Fruit fly (Drosophila melanogaster) whole organism, pupa: ENCODE results near the gene Sse.

ENCODE experiments used
- CG10348 ChIP-seq: fragments of 200-800 bp; sonication (Bioruptor generic); IDR thresholded peaks from 2 replicates; pipeline ENCODE4 v1.3.6; 2022; ENCODE audit warnings: missing biosample characterization, missing genetic modification characterization
- CG12605 ChIP-seq: fragments of 200-800 bp; sonication (Bioruptor generic); IDR thresholded peaks from 2 replicates; pipeline ENCODE4 v1.3.6; 2022; ENCODE audit warnings: missing biosample characterization, missing genetic modification characterization
- CG13204 ChIP-seq: fragments of 200-800 bp; sonication (Bioruptor generic); optimal IDR thresholded peaks from 2 replicates; lab custom pipeline; 2018; ENCODE audit warnings: missing biosample characterization, mild to moderate bottlenecking, missing genetic modification characterization, moderate library complexity
- CG14655 ChIP-seq: fragments of 200-800 bp; sonication (Bioruptor generic); optimal IDR thresholded peaks from 3 replicates; lab custom pipeline; 2017; ENCODE audit warnings: mild to moderate bottlenecking, missing biosample characterization, missing genetic modification reagents, missing genetic modification characterization
- CG15710 ChIP-seq: fragments of 200-800 bp; sonication (Bioruptor generic); optimal IDR thresholded peaks from 2 replicates; lab custom pipeline; 2018; ENCODE audit warnings: missing biosample characterization, mild to moderate bottlenecking, missing genetic modification characterization, moderate library complexity
- CG17806 ChIP-seq: fragments of 200-800 bp; sonication (Bioruptor generic); optimal IDR thresholded peaks from 2 replicates; lab custom pipeline; 2018; ENCODE audit warnings: missing biosample characterization, mild to moderate bottlenecking, missing genetic modification characterization, moderate library complexity
- CG32121 ChIP-seq: fragments of 200-800 bp; sonication (Bioruptor generic); IDR thresholded peaks from 2 replicates; pipeline ENCODE4 v1.3.6; 2022; ENCODE audit warnings: missing biosample characterization, missing genetic modification characterization
- CG34367 ChIP-seq: fragments of 200-800 bp; sonication (Bioruptor generic); optimal IDR thresholded peaks from 2 replicates; lab custom pipeline; 2018; ENCODE audit warnings: missing biosample characterization, mild to moderate bottlenecking, missing genetic modification characterization
- CG4496 ChIP-seq: fragments of 200-800 bp; sonication (Bioruptor generic); IDR thresholded peaks from 3 replicates; pipeline ENCODE4 v1.3.6; 2022; ENCODE audit warnings: missing biosample characterization, missing genetic modification characterization
- CG8159 ChIP-seq: fragments of 200-800 bp; sonication (Bioruptor generic); optimal IDR thresholded peaks from 3 replicates; lab custom pipeline; 2018; ENCODE audit warnings: missing biosample characterization, mild to moderate bottlenecking, missing genetic modification characterization, moderate library complexity
- CG8301 ChIP-seq: fragments of 200-800 bp; sonication (Bioruptor generic); optimal IDR thresholded peaks from 2 replicates; lab custom pipeline; 2018; ENCODE audit warnings: missing biosample characterization, mild to moderate bottlenecking, missing genetic modification characterization
- CG9948 ChIP-seq: fragments of 200-800 bp; sonication (Bioruptor generic); optimal IDR thresholded peaks from 2 replicates; lab custom pipeline; 2018; ENCODE audit warnings: missing biosample characterization, mild to moderate bottlenecking, missing genetic modification characterization, moderate library complexity
- D1 ChIP-seq: fragments of 200-800 bp; sonication (Bioruptor generic); optimal IDR thresholded peaks from 2 replicates; lab custom pipeline; 2018; ENCODE audit warnings: missing biosample characterization, mild to moderate bottlenecking, missing genetic modification characterization, moderate library complexity
- EcR ChIP-seq: fragments of 200-800 bp; sonication (Bioruptor generic); optimal IDR thresholded peaks from 3 replicates; lab custom pipeline; 2019; ENCODE audit warnings: missing biosample characterization, missing genetic modification characterization, mild to moderate bottlenecking, moderate library complexity, missing genetic modification reagents
- Ets98B ChIP-seq: fragments of 200-800 bp; sonication (Bioruptor generic); IDR thresholded peaks from 2 replicates; pipeline ENCODE4 v1.3.6; 2022; ENCODE audit warnings: missing biosample characterization, missing genetic modification characterization
- Pif1A ChIP-seq: fragments of 200-800 bp; sonication (Bioruptor generic); optimal IDR thresholded peaks from 3 replicates; lab custom pipeline; 2016; ENCODE audit warnings: missing biosample characterization, missing genetic modification characterization
- Pif1B ChIP-seq: fragments of 200-800 bp; sonication (Bioruptor generic); optimal IDR thresholded peaks from 3 replicates; lab custom pipeline; 2016; ENCODE audit warnings: missing biosample characterization, missing genetic modification characterization
- Snoo ChIP-seq: fragments of 200-800 bp; sonication (Bioruptor generic); optimal IDR thresholded peaks from 3 replicates; lab custom pipeline; 2017; ENCODE audit warnings: missing biosample characterization, mild to moderate bottlenecking, missing genetic modification characterization, inconsistent platforms
- fd96Ca ChIP-seq: fragments of 200-800 bp; sonication (Bioruptor generic); IDR thresholded peaks from 3 replicates; pipeline ENCODE4 v1.3.6; 2022; ENCODE audit warnings: missing biosample characterization, missing genetic modification characterization
- gl ChIP-seq: fragments of 200-800 bp; sonication (Bioruptor generic); optimal IDR thresholded peaks from 2 replicates; lab custom pipeline; 2018; ENCODE audit warnings: missing biosample characterization, mild to moderate bottlenecking, missing genetic modification characterization
- rn ChIP-seq: fragments of 200-800 bp; sonication (Bioruptor generic); IDR thresholded peaks from 2 replicates; pipeline ENCODE4 v1.3.6; 2022; ENCODE audit warnings: missing biosample characterization, missing genetic modification characterization

Sse gene

DNA sequence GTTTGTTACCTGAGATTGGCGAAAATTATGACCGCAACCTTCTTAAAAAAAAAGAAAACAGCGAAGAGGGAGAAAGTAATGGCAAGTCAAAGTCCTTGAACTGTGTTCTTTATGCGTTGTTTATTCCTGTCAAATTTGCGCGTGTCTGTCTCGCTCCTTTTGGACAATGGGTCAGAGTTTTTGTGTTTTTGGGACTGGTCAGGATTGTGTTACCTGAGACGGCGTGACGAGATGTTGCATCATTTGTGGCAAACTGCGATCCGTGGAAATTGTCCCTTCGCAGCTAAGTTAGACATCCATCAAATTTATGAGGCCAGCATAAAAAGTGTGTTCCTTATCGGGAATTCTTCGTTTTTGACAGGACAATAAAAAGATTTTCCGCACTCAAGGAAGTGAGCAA lies 38.8 kb downstream of the Sse start:
- TF ChIP-seq CG8159 (tag; lab: Kevin White, UChicago) (no peak), D1 (tag; lab: Kevin White, UChicago) (no peak), CG8301 (tag; lab: Kevin White, UChicago) (no peak), Pif1B (GFP tag; lab: Kevin White, UChicago) (no peak), CG13204 (GFP tag; lab: Kevin White, UChicago) (no peak), CG15710 (no peak), CG14655 (GFP tag; lab: Kevin White, UChicago) (no peak), fd96Ca (GFP tag; lab: Robert Waterston, UW) (no peak), Snoo (tag; lab: Kevin White, UChicago) (no peak), Ets98B (no peak), CG32121 (GFP tag; lab: Robert Waterston, UW) (no peak), CG10348 (GFP tag; lab: Robert Waterston, UW) (no peak), EcR (GFP tag; lab: Kevin White, UChicago) (no peak), Pif1A (no peak)

- TF ChIP-seq Snoo (tag; lab: Kevin White, UChicago): peak; percentile 37
- TF ChIP-seq gl: no peak
- TF ChIP-seq CG8159 (tag; lab: Kevin White, UChicago): no peak
- TF ChIP-seq CG14655 (GFP tag; lab: Kevin White, UChicago): no peak
- TF ChIP-seq CG12605 (GFP tag; lab: Robert Waterston, UW): no peak
Measured at dm6 chr3L:5621908-5622307, 40.1 kb downstream of the Sse start.

- TF ChIP-seq gl (no peak), CG13204 (GFP tag; lab: Kevin White, UChicago) (no peak), CG15710 (no peak), fd96Ca (GFP tag; lab: Robert Waterston, UW) (no peak), CG8159 (tag; lab: Kevin White, UChicago) (no peak), CG4496 (no peak), CG14655 (GFP tag; lab: Kevin White, UChicago) (no peak), Ets98B (no peak), CG34367 (tag; lab: Kevin White, UChicago) (no peak), EcR (GFP tag; lab: Kevin White, UChicago) (no peak), CG9948 (tag; lab: Kevin White, UChicago) (no peak), CG12605 (GFP tag; lab: Robert Waterston, UW) (no peak), Pif1B (GFP tag; lab: Kevin White, UChicago) (no peak), Snoo (tag; lab: Kevin White, UChicago) (no peak), CG8301 (tag; lab: Kevin White, UChicago) (no peak), CG32121 (GFP tag; lab: Robert Waterston, UW) (no peak), D1 (tag; lab: Kevin White, UChicago) (no peak), rn (GFP tag; lab: Robert Waterston, UW) (no peak), CG17806 (tag; lab: Kevin White, UChicago) (no peak)
Measured at dm6 chr3L:5621506-5621905, 40.5 kb downstream of the Sse start.

dm6 chr3L:5618697-5619096 lies 43.4 kb downstream of the Sse start:
- peak; percentile 7 for TF ChIP-seq CG8301 (tag; lab: Kevin White, UChicago)
- no peak for TF ChIP-seq fd96Ca (GFP tag; lab: Robert Waterston, UW)
- peak; percentile 1 for TF ChIP-seq CG14655 (GFP tag; lab: Kevin White, UChicago)
- 0 out of 3 replicates have a peak, but pooled peaks have one; percentile 27 for TF ChIP-seq CG4496
- no peak for TF ChIP-seq CG32121 (GFP tag; lab: Robert Waterston, UW)

- TF ChIP-seq CG9948 (tag; lab: Kevin White, UChicago) (no peak), CG12605 (GFP tag; lab: Robert Waterston, UW) (no peak), CG14655 (GFP tag; lab: Kevin White, UChicago) (no peak), CG34367 (tag; lab: Kevin White, UChicago) (no peak), CG13204 (GFP tag; lab: Kevin White, UChicago) (no peak), D1 (tag; lab: Kevin White, UChicago) (no peak), CG32121 (GFP tag; lab: Robert Waterston, UW) (no peak), CG10348 (GFP tag; lab: Robert Waterston, UW) (no peak), CG4496 (no peak), CG15710 (no peak), gl (no peak)
Measured at dm6 chr3L:5617395-5617794, 44.7 kb downstream of the Sse start.

DNA sequence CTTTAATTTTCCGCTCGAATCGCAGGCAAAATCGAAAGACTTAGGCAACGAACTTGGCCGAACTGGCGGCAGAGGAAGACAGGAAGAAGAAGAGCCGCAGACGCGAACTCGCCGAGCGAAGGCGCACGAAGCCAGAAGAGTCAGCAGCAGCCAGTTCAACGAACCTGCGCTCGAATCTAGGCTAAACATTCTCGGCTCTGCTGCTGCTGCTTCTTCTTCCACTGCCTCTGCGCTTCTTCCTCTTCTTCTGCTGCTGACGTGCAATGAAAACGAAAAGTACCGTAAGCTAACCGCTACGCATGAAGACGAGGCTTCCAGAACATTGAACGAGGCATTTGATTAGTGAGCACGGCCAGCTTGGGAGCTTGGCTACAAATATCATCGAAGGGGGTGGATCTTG lies 45.6 kb downstream of the Sse start:
- TF ChIP-seq EcR (GFP tag; lab: Kevin White, UChicago) (peak; percentile 88), CG4496 (0 out of 3 replicates have a peak, but pooled peaks have one; percentile 24), fd96Ca (GFP tag; lab: Robert Waterston, UW) (no peak)

DNA sequence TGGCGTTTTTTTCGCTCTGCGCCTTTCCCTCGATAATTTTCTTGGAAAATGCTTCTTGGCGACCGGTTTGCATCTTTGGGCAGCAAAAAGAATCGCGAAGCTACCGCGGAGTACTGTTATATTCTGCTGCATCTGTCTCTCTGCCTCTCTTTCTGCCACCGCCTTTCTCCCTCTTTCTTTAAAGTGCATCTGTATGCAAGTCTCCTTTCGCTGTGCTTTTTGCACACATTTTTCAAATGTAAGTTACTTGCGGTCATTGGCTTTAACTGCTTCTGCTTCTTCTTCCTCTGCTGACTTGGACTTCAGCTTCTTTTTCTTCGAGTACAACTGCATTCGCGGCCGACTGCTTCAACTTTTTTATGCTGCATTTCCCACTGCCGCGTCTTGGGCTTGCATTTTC lies 46.3 kb downstream of the Sse start:
- TF ChIP-seq gl (no peak), Ets98B (no peak), CG13204 (GFP tag; lab: Kevin White, UChicago) (no peak), CG8159 (tag; lab: Kevin White, UChicago) (no peak), CG10348 (GFP tag; lab: Robert Waterston, UW) (no peak), CG8301 (tag; lab: Kevin White, UChicago) (no peak)
- TF ChIP-seq, all 21 proteins: peak for 0
